Worm (Caenorhabditis elegans) whole organism, late embryonic: Measurements from ENCODE around the gene acp-7.

ENCODE experiments used
- elt-2 ChIP-seq: sonication (generic microtip); optimal IDR thresholded peaks from 2 replicates; lab custom pipeline; 2016; ENCODE audit warnings: missing genetic modification reagents, missing genetic modification characterization, missing compliant biosample characterization
- rnt-1 ChIP-seq: sonication (generic microtip); optimal IDR thresholded peaks from 2 replicates; lab custom pipeline; 2016; ENCODE audit warnings: missing genetic modification characterization, missing compliant biosample characterization

Gene acp-7

DNA sequence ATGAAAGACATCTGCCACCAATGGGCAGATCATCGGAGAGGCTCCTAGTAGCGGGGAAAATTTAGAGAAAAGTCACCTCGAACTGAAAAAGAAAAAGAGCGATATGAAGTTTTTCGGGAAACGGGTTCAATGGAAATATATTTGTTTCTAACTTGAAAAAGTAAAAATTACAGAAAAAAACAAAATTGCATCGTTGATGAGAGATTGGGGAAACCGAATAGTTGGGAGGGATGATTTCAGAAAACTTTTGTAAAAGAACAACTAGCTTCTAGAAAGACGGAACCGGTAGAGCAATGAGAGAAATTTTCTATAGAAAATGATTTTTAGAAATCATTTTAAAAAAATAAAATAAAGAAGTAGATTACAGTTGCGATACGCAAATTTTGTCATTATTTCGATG is 53.1 kb downstream of the acp-7 start:
- TF ChIP-seq elt-2 (tag; lab: Kevin White, UChicago): no peak
- no peak for TF ChIP-seq rnt-1 (tag; lab: Kevin White, UChicago)
- TF ChIP-seq, all 69 proteins: peak for 0
